Worm (Caenorhabditis elegans) whole organism, early embryonic: ENCODE measurements around the gene Y55F3AM.9.

Experiments
- B0310.2 ChIP-seq: sonication (generic microtip); optimal IDR thresholded peaks from 2 replicates; lab custom pipeline; 2016; ENCODE audit warnings: mild to moderate bottlenecking, missing genetic modification characterization, missing compliant biosample characterization
- F13C5.2 ChIP-seq: sonication (generic microtip); optimal IDR thresholded peaks from 2 replicates; lab custom pipeline; 2017; ENCODE audit warnings: mild to moderate bottlenecking, missing genetic modification characterization, inconsistent platforms, missing compliant biosample characterization
- aly-1 ChIP-seq: sonication (generic microtip); optimal IDR thresholded peaks from 2 replicates; lab custom pipeline; 2016; ENCODE audit warnings: missing genetic modification characterization, missing compliant biosample characterization
- ama-1 ChIP-seq: fragments of 150-350 bp; optimal IDR thresholded peaks from 2 replicates; lab custom pipeline; 2014
- ceh-13 ChIP-seq: fragments of 200-800 bp; sonication (Bioruptor generic); optimal IDR thresholded peaks from 2 replicates; lab custom pipeline; 2018; ENCODE audit warnings: mild to moderate bottlenecking, missing genetic modification characterization, missing compliant biosample characterization
- ceh-36 ChIP-seq: sonication (generic microtip); optimal IDR thresholded peaks from 2 replicates; lab custom pipeline; 2016; ENCODE audit warnings: missing genetic modification characterization, inconsistent platforms, missing compliant biosample characterization
- ets-7 ChIP-seq: sonication (generic microtip); optimal IDR thresholded peaks from 2 replicates; lab custom pipeline; 2016; ENCODE audit warnings: missing genotype, missing genetic modification characterization, missing compliant biosample characterization
- flt-1 ChIP-seq: fragments of 200-800 bp; sonication (Bioruptor generic); IDR thresholded peaks from 2 replicates; pipeline ENCODE4 v1.3.6; 2022; ENCODE audit warnings: missing genetic modification characterization, missing compliant biosample characterization
- hmbx-1 ChIP-seq: sonication (generic microtip); optimal IDR thresholded peaks from 2 replicates; lab custom pipeline; 2016; ENCODE audit warnings: mild to moderate bottlenecking, missing genetic modification characterization, missing compliant biosample characterization
- hmg-4 ChIP-seq: fragments of 200-800 bp; sonication (Bioruptor generic); optimal IDR thresholded peaks from 2 replicates; lab custom pipeline; 2018; ENCODE audit warnings: mild to moderate bottlenecking, missing genetic modification characterization, missing compliant biosample characterization
- hnd-1 ChIP-seq: sonication (generic microtip); optimal IDR thresholded peaks from 2 replicates; lab custom pipeline; 2016; ENCODE audit warnings: missing genetic modification characterization, missing compliant biosample characterization
- pes-1 ChIP-seq: fragments of 200-800 bp; sonication (Bioruptor generic); IDR thresholded peaks from 2 replicates; pipeline ENCODE4 v1.3.6; 2022; ENCODE audit warnings: missing genetic modification reagents, missing genetic modification characterization, missing compliant biosample characterization
- scrt-1 ChIP-seq: fragments of 200-800 bp; sonication (Bioruptor generic); IDR thresholded peaks from 2 replicates; pipeline ENCODE4 v1.3.6; 2022; ENCODE audit warnings: missing genetic modification characterization, missing compliant biosample characterization
- sea-1 ChIP-seq: fragments of 200-800 bp; sonication (Bioruptor generic); conservative IDR thresholded peaks from 2 replicates; pipeline ENCODE4 v1.3.6; 2022; ENCODE audit warnings: missing genetic modification characterization, missing compliant biosample characterization
- tbx-11 ChIP-seq: fragments of 200-800 bp; sonication (Bioruptor generic); IDR thresholded peaks from 2 replicates; pipeline ENCODE4 v1.3.6; 2022; ENCODE audit warnings: missing genetic modification characterization, missing compliant biosample characterization
- tbx-37 ChIP-seq: fragments of 200-800 bp; sonication (Bioruptor generic); conservative IDR thresholded peaks from 2 replicates; pipeline ENCODE4 v1.3.6; 2022; ENCODE audit warnings: missing genetic modification reagents, missing genetic modification characterization, missing compliant biosample characterization
- tra-4 ChIP-seq: sonication (generic microtip); optimal IDR thresholded peaks from 2 replicates; lab custom pipeline; 2017; ENCODE audit warnings: missing genetic modification characterization, missing compliant biosample characterization

The Y55F3AM.9 gene

DNA sequence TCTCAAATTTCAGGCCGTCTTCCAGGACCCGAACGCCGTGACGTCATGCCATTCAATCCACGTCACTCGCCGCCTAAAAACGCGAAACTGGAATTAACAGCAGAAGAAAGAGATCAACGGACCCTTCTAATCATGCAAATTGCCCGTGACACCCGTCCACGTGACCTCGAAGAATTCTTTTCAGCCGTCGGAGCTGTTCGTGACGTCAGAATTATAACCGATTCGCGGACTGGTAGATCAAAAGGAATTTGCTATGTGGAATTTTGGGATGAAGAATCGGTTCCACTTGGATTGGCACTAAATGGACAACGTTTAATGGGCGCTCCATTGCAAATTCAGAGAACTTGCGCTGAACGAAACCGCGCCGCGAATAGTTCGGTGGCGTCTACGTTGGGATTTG lies 5.9 kb upstream of the Y55F3AM.9 start:
- TF ChIP-seq hmbx-1 (tag; lab: Kevin White, UChicago) (no peak), ets-7 (tag; lab: Kevin White, UChicago) (no peak), sea-1 (GFP tag; lab: Robert Waterston, UW) (no peak), hmg-4 (GFP tag; lab: Kevin White, UChicago) (no peak), scrt-1 (GFP tag; lab: Robert Waterston, UW) (no peak), tbx-37 (GFP tag; lab: Robert Waterston, UW) (no peak), pes-1 (GFP tag; lab: Robert Waterston, UW) (no peak), ceh-13 (no peak), ama-1 (lab: Kevin White, UChicago) (no peak), ceh-36 (no peak), aly-1 (tag; lab: Kevin White, UChicago) (no peak), flt-1 (GFP tag; lab: Robert Waterston, UW) (no peak), tra-4 (tag; lab: Kevin White, UChicago) (no peak), hnd-1 (tag; lab: Kevin White, UChicago) (no peak), F13C5.2 (tag; lab: Kevin White, UChicago) (no peak)

DNA sequence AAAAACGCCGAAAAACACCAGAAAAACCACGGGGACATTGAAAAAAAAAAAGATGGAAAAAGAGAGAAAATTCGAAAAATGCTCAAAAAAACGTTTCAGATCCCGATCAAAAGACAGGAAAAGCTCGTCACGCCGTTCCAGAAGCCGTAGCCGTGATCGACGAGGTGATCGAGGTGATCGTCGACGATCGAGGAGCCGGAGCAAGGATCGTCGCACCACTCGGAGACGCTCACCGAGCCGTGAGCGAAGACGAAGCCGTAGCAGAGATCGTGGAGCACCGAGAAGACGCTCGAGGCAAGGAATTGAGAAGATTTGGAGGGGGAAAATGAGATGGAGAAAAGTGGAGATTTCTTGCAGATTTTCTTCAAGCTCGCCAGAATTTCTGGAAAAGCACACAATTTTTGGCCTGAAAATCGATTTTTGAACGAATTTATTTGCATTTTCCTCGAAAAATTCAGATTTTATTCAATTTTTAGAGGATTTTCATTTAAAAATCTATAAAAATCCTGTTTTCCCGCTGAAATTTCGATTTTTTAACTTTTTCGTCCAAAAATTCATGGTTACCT lies 3.8 kb upstream of the Y55F3AM.9 start:
- TF ChIP-seq pes-1 (GFP tag; lab: Robert Waterston, UW), result no peak
- TF ChIP-seq hnd-1 (tag; lab: Kevin White, UChicago), result no peak
- no peak for TF ChIP-seq hmbx-1 (tag; lab: Kevin White, UChicago)
- no peak for TF ChIP-seq tbx-37 (GFP tag; lab: Robert Waterston, UW)

DNA sequence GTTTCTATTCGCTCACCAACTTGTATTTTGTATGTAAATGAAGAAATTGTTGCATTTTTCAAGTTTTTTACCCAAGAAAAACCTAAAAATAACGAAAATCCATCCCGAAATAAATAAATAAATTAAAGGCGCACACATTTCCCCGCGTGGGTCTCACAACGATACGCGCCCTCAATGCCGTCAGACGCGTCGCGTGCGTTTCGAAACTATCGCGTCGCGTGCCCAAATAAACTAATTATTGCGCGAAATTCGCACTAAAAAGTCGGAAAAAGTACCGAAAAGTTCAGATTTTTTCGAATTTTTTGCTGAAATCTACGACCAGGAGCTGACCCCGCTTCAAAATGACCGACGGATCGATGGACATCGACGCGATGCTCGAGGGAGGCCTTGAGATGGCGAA lies 2.9 kb upstream of the Y55F3AM.9 start, which contains the start of gene rbm-39:
Gene rbm-39 (plus strand): TSS at position 178 of the 400 bp plus-strand sequence.
- TF ChIP-seq B0310.2 (tag; lab: Kevin White, UChicago) (no peak), tbx-37 (GFP tag; lab: Robert Waterston, UW) (no peak), pes-1 (GFP tag; lab: Robert Waterston, UW) (peak; percentile 52; the same call in 1 of the 2 replicates), F13C5.2 (tag; lab: Kevin White, UChicago) (peak; percentile 51)

DNA sequence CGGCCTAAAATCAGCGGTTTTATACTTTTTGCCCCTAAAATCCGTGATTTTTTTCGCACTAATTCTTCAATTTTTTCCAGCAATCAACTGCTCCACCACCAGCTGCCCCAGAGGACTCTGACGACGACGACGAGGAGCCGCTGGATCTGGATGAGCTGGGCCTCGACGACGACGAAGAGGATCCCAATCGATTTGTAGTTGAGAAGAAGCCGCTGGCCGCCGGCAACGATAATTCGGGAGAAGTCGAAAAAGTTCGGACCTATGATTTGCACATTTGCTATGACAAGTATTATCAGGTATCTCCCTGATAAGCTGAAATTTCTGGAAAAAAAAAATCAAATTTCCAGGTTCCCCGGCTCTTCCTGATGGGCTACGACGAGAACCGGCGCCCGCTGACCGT lies 2.2 kb upstream of the Y55F3AM.9 start:
- TF ChIP-seq tbx-11 (no peak), scrt-1 (GFP tag; lab: Robert Waterston, UW) (no peak), B0310.2 (tag; lab: Kevin White, UChicago) (no peak), ets-7 (tag; lab: Kevin White, UChicago) (no peak), tbx-37 (GFP tag; lab: Robert Waterston, UW) (no peak), hmbx-1 (tag; lab: Kevin White, UChicago) (no peak), pes-1 (GFP tag; lab: Robert Waterston, UW) (no peak), F13C5.2 (tag; lab: Kevin White, UChicago) (no peak), ama-1 (lab: Kevin White, UChicago) (no peak), tra-4 (tag; lab: Kevin White, UChicago) (no peak), flt-1 (GFP tag; lab: Robert Waterston, UW) (no peak), aly-1 (tag; lab: Kevin White, UChicago) (no peak), sea-1 (GFP tag; lab: Robert Waterston, UW) (no peak), ceh-13 (no peak), hmg-4 (GFP tag; lab: Kevin White, UChicago) (no peak), hnd-1 (tag; lab: Kevin White, UChicago) (no peak), ceh-36 (no peak)

DNA sequence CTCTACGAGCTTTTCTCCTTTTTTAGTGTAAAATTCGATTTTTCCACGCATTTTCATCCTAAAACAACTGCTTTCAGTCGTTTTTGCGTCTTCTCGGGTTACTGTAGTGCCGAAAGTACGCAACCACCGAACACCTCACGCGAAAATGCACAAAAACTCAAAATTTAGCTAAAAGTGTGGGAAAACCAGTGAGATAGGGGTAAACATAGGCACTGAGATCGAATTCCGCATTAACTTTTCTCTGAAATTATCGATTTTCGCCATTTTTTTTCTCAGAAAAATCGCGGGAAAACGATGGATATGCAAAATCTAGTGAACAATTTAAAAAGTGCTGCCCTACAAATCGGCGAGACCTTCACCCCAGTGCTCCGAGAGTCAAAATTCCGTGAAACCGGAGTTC lies 678 bp upstream of the Y55F3AM.9 start, which contains the start of gene atg-3:
Gene atg-3 (plus strand): TSS at position 301 of the 400 bp plus-strand sequence.
- TF ChIP-seq B0310.2 (tag; lab: Kevin White, UChicago) (no peak), ceh-13 (no peak), tra-4 (tag; lab: Kevin White, UChicago) (no peak), sea-1 (GFP tag; lab: Robert Waterston, UW) (no peak), ceh-36 (no peak), aly-1 (tag; lab: Kevin White, UChicago) (no peak), F13C5.2 (tag; lab: Kevin White, UChicago) (no peak), tbx-11 (no peak), scrt-1 (GFP tag; lab: Robert Waterston, UW) (no peak), tbx-37 (GFP tag; lab: Robert Waterston, UW) (no peak), hnd-1 (tag; lab: Kevin White, UChicago) (no peak), flt-1 (GFP tag; lab: Robert Waterston, UW) (no peak), hmg-4 (GFP tag; lab: Kevin White, UChicago) (no peak), hmbx-1 (tag; lab: Kevin White, UChicago) (no peak), ama-1 (lab: Kevin White, UChicago) (no peak), ets-7 (tag; lab: Kevin White, UChicago) (no peak), pes-1 (GFP tag; lab: Robert Waterston, UW) (no peak)

DNA sequence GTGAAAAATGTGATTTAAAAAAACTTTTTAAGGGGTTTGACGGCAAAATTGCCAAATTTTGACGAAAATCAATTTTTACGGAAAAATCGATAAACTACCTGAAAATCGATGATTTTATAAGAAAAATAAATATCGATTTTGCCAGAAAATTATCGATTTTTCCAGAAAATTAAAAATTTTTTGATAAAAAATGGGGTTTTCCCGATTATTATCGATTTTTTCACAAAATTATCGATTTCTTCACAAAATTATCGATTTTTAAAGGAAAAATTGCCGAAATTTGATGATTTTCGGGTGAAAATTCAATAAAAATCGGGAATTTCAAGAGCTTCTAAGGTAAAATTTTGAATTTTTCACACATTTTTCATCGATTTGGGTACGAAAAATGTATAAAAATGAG lies 2.9 kb downstream of the Y55F3AM.9 start:
- TF ChIP-seq flt-1 (GFP tag; lab: Robert Waterston, UW), result no peak

DNA sequence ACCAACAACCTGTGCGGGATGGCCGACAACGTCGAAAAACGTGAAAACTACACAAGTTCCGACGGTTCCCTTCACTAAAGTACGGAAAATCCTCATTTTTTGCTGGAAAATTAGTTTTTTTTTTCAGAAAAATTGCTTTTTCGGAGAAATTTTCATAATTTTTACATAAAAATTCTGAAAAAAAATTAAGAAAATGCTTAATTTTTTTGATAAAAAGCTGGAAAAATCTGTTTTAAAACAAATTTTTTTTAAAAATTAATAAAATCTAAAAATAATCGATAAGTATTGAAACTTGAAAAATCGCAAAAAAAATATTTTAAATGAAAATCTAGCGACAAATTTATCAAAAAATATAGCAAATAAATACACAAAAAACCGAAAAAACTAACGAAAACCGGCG lies 3.8 kb downstream of the Y55F3AM.9 start, which contains the start of gene immp-2:
Gene immp-2 (minus strand): TSS at position 101 of the 400 bp plus-strand sequence.
- no peak for TF ChIP-seq ets-7 (tag; lab: Kevin White, UChicago)
- TF ChIP-seq hnd-1 (tag; lab: Kevin White, UChicago), result no peak
- TF ChIP-seq B0310.2 (tag; lab: Kevin White, UChicago), result no peak
- TF ChIP-seq pes-1 (GFP tag; lab: Robert Waterston, UW), result no peak
- no peak for TF ChIP-seq tbx-11
- no peak for TF ChIP-seq hmg-4 (GFP tag; lab: Kevin White, UChicago)
- no peak for TF ChIP-seq tbx-37 (GFP tag; lab: Robert Waterston, UW)
- TF ChIP-seq scrt-1 (GFP tag; lab: Robert Waterston, UW), result no peak
- no peak for TF ChIP-seq ceh-13
- no peak for TF ChIP-seq sea-1 (GFP tag; lab: Robert Waterston, UW)
- no peak for TF ChIP-seq F13C5.2 (tag; lab: Kevin White, UChicago)
- no peak for TF ChIP-seq hmbx-1 (tag; lab: Kevin White, UChicago)
- TF ChIP-seq flt-1 (GFP tag; lab: Robert Waterston, UW), result no peak
- TF ChIP-seq ama-1 (lab: Kevin White, UChicago), result no peak
- TF ChIP-seq tra-4 (tag; lab: Kevin White, UChicago), result no peak
- no peak for TF ChIP-seq ceh-36
- no peak for TF ChIP-seq aly-1 (tag; lab: Kevin White, UChicago)
